Fruit fly (Drosophila melanogaster): ENCODE measurements around the gene SNCF.

SNCF gene

DNA sequence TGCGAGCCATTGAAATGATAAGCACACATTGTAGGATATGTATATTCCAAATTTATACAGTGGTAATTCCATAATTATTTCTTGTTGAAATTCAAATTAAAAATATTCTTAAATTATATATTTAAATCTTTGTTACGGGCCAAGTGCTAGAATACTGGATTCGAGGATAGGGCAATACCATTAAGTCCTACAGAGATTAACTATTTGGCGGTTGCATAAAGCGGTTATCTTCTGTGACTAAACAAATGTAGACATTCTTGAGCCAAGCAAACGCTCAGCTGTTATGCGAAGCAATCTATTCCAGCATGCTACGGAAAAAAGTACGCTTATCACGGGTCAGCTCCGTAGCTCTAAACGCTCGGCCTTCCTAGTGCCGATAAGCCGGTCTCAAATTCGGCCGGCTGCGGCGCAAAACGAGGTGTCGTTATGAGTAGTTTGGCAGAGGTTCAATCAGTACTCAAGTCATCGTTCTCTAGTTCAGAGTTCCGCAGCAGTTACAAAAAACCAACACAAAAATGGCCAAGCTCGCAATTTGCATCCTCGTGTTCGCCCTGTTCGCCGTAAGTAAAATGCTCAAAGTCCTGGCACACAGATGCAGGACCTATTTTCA lies 22.2 kb upstream of the SNCF start, which contains the start of gene Nplp2 (continued):
- TF ChIP-seq Aef1 (GFP tag; IDR thresholded peaks at IDR 0.05) (peak; percentile 49), Side (GFP tag; optimal IDR thresholded peaks at IDR 0.05) (no peak), CG32772 (GFP tag; IDR thresholded peaks at IDR 0.05) (peak; percentile 35; the same call in 1 of the 2 replicates), CG12769 (tag; optimal IDR thresholded peaks at IDR 0.05) (peak; percentile 40), az2 (GFP tag; optimal IDR thresholded peaks at IDR 0.05) (peak; percentile 56), Doc3 (GFP tag; IDR thresholded peaks at IDR 0.05; ENCODE audit: partially characterized antibody) (no peak), GATAe (GFP tag; conservative IDR thresholded peaks at IDR 0.05) (no peak), CG15073 (GFP tag; optimal IDR thresholded peaks at IDR 0.05) (no peak), CG2202 (tag; optimal IDR thresholded peaks at IDR 0.05) (peak; percentile 7), Fer2 (tag; optimal IDR thresholded peaks at IDR 0.05) (no peak), CG3847 (GFP tag; IDR thresholded peaks at IDR 0.05) (peak; percentile 69), gfzf (GFP tag; optimal IDR thresholded peaks at IDR 0.05) (no peak), slou (GFP tag; optimal IDR thresholded peaks at IDR 0.05) (no peak), Hmr (GFP tag; optimal IDR thresholded peaks at IDR 0.05) (peak; percentile 71), oc (tag; optimal IDR thresholded peaks at IDR 0.05) (no peak), lola (GFP tag; optimal IDR thresholded peaks at IDR 0.05) (no peak), CG6254 (GFP tag; optimal IDR thresholded peaks at IDR 0.05) (no peak), Dp (GFP tag; optimal IDR thresholded peaks at IDR 0.05) (no peak), CG15696 (tag; optimal IDR thresholded peaks at IDR 0.05) (peak; percentile 72), Rx (GFP tag; IDR thresholded peaks at IDR 0.05) (0 out of 2 replicates have a peak, but pooled peaks have one; percentile 6), zfh1 (GFP tag; IDR thresholded peaks at IDR 0.05) (0 out of 3 replicates have a peak, but pooled peaks have one; percentile 44), ase (GFP tag; IDR thresholded peaks at IDR 0.05) (no peak), CG2199 (GFP tag; IDR thresholded peaks at IDR 0.05) (no peak), dimm (GFP tag; IDR thresholded peaks at IDR 0.05) (0 out of 2 replicates have a peak, but pooled peaks have one; percentile 13), gro (GFP tag; optimal IDR thresholded peaks at IDR 0.05) (no peak), inv (GFP tag; IDR thresholded peaks at IDR 0.05; ENCODE audit: partially characterized antibody) (no peak), Hey (tag; optimal IDR thresholded peaks at IDR 0.05) (no peak), ranshi (GFP tag; IDR thresholded peaks at IDR 0.05) (peak; percentile 60; the same call in 1 of the 2 replicates), CG18262 (tag; optimal IDR thresholded peaks at IDR 0.05) (no peak), bigmax (GFP tag; optimal IDR thresholded peaks at IDR 0.05) (no peak), CG15479 (GFP tag; optimal IDR thresholded peaks at IDR 0.05) (no peak), CG18011 (GFP tag; optimal IDR thresholded peaks at IDR 0.05) (no peak), Taf1 (GFP tag; IDR thresholded peaks at IDR 0.05) (peak; percentile 7; the same call in 1 of the 2 replicates), CG11723 (GFP tag; optimal IDR thresholded peaks at IDR 0.05) (no peak), CG7271 (tag; optimal IDR thresholded peaks at IDR 0.05) (no peak), Myb (GFP tag; optimal IDR thresholded peaks at IDR 0.05) (no peak), jigr1 (GFP tag; IDR thresholded peaks at IDR 0.05) (no peak), E2f2 (GFP tag; IDR thresholded peaks at IDR 0.05) (no peak), Hsf (GFP tag; optimal IDR thresholded peaks at IDR 0.05) (peak; percentile 44), sisA (GFP tag; IDR thresholded peaks at IDR 0.05) (peak; percentile 32; the same call in 1 of the 2 replicates), fru (optimal IDR thresholded peaks at IDR 0.05) (no peak), CG14965 (GFP tag; optimal IDR thresholded peaks at IDR 0.05; ENCODE audit: borderline replicate concordance) (no peak), CG13424 (tag; optimal IDR thresholded peaks at IDR 0.05) (peak; percentile 68), CG10209 (GFP tag; optimal IDR thresholded peaks at IDR 0.05) (peak; percentile 56), Neu2 (GFP tag; optimal IDR thresholded peaks at IDR 0.05; ENCODE audit: borderline replicate concordance) (no peak), p53 (GFP tag; optimal IDR thresholded peaks at IDR 0.05) (no peak), CG1647 (GFP tag; optimal IDR thresholded peaks at IDR 0.05) (no peak), pho (GFP tag; optimal IDR thresholded peaks at IDR 0.05) (no peak), crol (GFP tag; IDR thresholded peaks at IDR 0.05) (no peak), CG4282 (GFP tag; optimal IDR thresholded peaks at IDR 0.05) (no peak)
